Worm (Caenorhabditis elegans) whole organism, midembryonic: Measurements from ENCODE around the gene F53B3.6.

Experiments used
- med-1 ChIP-seq: sonication (generic microtip); optimal IDR thresholded peaks from 2 replicates; lab custom pipeline; 2017; ENCODE audit warnings: missing genetic modification characterization, mild to moderate bottlenecking, missing compliant biosample characterization, antibody characterized with exemption, missing genetic modification reagents; ENCODE audit not compliant: insufficient read depth
- ztf-29 ChIP-seq: fragments of 200-800 bp; sonication (Bioruptor generic); IDR thresholded peaks from 2 replicates; pipeline ENCODE4 v1.3.6; 2022; ENCODE audit warnings: missing genetic modification reagents, missing genetic modification characterization, missing compliant biosample characterization

DNA sequence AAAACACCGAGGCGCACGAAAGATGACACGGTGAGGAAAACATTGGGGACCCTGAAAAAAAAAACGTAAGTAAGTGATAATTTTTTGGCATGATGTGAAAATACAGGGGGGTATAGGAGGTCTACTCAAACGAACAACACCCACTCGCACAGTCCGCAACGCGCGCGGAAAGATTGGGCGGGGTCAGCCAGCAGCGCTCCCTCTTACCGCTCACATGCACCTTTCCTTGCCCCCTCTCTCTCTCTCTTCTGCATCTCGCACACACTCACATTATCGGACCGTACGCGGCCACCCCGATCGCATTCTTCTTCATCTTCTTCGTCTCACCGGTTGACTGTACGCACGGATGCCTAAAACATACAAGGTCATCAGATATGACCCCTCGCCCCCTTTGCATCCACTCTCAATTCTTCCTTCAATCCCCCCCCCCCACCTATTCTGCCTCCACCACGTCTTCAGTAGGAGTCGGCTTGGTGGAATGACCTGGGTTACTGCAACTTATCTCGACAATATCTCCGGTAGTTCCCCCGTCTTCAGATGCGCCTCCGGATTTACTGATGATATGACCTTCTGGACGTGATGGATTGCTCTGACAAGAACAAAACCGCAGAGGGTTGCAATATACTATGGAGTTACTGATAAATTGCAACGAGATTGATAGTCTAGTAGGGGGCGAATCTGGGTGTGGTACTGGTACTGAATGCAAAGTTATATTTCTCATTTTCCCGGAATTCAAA lies 15.7 kb downstream of the F53B3.6 start, which contains the start of gene F53B3.5:
- TF ChIP-seq med-1 (GFP tag; lab: Kevin White, UChicago) (no peak), ztf-29 (GFP tag; lab: Robert Waterston, UW) (no peak)
